Worm (Caenorhabditis elegans) whole organism, early embryonic: ENCODE results near the gene srh-145.

Experiments
- F13C5.2 ChIP-seq: sonication (generic microtip); optimal IDR thresholded peaks from 2 replicates; lab custom pipeline; 2017; ENCODE audit warnings: mild to moderate bottlenecking, missing genetic modification characterization, inconsistent platforms, missing compliant biosample characterization
- aly-1 ChIP-seq: sonication (generic microtip); optimal IDR thresholded peaks from 2 replicates; lab custom pipeline; 2016; ENCODE audit warnings: missing genetic modification characterization, missing compliant biosample characterization
- ama-1 ChIP-seq: fragments of 150-350 bp; optimal IDR thresholded peaks from 2 replicates; lab custom pipeline; 2014
- ceh-13 ChIP-seq: fragments of 200-800 bp; sonication (Bioruptor generic); optimal IDR thresholded peaks from 2 replicates; lab custom pipeline; 2018; ENCODE audit warnings: mild to moderate bottlenecking, missing genetic modification characterization, missing compliant biosample characterization
- ceh-36 ChIP-seq: sonication (generic microtip); optimal IDR thresholded peaks from 2 replicates; lab custom pipeline; 2016; ENCODE audit warnings: missing genetic modification characterization, inconsistent platforms, missing compliant biosample characterization
- flt-1 ChIP-seq: fragments of 200-800 bp; sonication (Bioruptor generic); IDR thresholded peaks from 2 replicates; pipeline ENCODE4 v1.3.6; 2022; ENCODE audit warnings: missing genetic modification characterization, missing compliant biosample characterization
- hmg-4 ChIP-seq: fragments of 200-800 bp; sonication (Bioruptor generic); optimal IDR thresholded peaks from 2 replicates; lab custom pipeline; 2018; ENCODE audit warnings: mild to moderate bottlenecking, missing genetic modification characterization, missing compliant biosample characterization
- hnd-1 ChIP-seq: sonication (generic microtip); optimal IDR thresholded peaks from 2 replicates; lab custom pipeline; 2016; ENCODE audit warnings: missing genetic modification characterization, missing compliant biosample characterization
- sea-1 ChIP-seq: fragments of 200-800 bp; sonication (Bioruptor generic); conservative IDR thresholded peaks from 2 replicates; pipeline ENCODE4 v1.3.6; 2022; ENCODE audit warnings: missing genetic modification characterization, missing compliant biosample characterization
- tra-4 ChIP-seq: sonication (generic microtip); optimal IDR thresholded peaks from 2 replicates; lab custom pipeline; 2017; ENCODE audit warnings: missing genetic modification characterization, missing compliant biosample characterization

DNA sequence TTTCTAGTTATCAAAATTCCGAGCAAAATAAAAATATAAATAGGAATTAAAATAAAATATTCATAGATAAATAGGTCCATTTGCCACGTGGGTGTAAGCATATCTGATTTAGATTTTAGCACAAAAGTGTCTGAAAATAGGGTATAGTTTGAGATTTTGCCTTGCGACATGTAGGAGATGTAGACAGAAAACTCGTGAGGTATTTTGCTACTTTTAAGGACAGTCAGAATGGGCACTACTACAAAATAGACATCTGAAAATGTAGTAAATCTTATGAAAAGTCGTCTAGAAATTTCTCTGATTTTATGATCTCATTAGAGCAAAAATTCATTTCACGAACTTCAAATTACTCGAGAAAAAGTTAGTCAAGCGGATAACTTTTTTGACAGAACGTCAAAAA lies 35.8 kb upstream of the srh-145 start, which contains the start of gene srv-34:
- TF ChIP-seq flt-1 (GFP tag; lab: Robert Waterston, UW) (no peak), hnd-1 (tag; lab: Kevin White, UChicago) (no peak), ama-1 (lab: Kevin White, UChicago) (no peak), sea-1 (GFP tag; lab: Robert Waterston, UW) (no peak), hmg-4 (GFP tag; lab: Kevin White, UChicago) (no peak), tra-4 (no peak), aly-1 (tag; lab: Kevin White, UChicago) (no peak), ceh-13 (GFP tag; lab: Kevin White, UChicago) (no peak), ceh-36 (no peak), F13C5.2 (tag; lab: Kevin White, UChicago) (no peak)
